Worm (Caenorhabditis elegans): ENCODE measurements around the gene C06A12.3.

The C06A12.3 gene

DNA sequence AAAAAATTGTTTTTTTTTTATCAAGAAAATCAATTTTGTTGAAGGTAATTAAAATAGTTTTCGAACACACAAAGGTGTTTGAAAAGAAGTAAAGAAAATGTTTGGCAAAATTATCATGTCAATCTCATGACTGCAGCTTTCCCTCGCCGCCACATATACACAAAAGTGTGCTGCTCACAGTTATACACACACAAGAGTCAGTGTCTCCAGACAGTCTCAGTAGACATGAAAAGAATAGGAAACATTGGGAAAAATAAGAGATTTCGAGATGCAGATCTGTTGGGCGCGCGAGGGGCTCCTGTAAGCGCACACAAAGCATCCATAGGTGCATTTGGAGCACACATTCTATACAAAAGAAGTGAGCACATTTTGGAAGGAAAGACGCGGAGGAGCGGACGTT is 20.8 kb downstream of the C06A12.3 start:
- TF ChIP-seq ceh-18 (tag; optimal IDR thresholded peaks at IDR 0.05) (no peak), nhr-11 (tag; optimal IDR thresholded peaks at IDR 0.05) (no peak), fax-1 (tag; optimal IDR thresholded peaks at IDR 0.05) (no peak), ceh-6 (GFP tag; optimal IDR thresholded peaks at IDR 0.05) (no peak), ahr-1 (tag; optimal IDR thresholded peaks at IDR 0.05) (no peak), hlh-8 (tag; optimal IDR thresholded peaks at IDR 0.05) (no peak), ceh-34 (tag; optimal IDR thresholded peaks at IDR 0.05) (no peak)

DNA sequence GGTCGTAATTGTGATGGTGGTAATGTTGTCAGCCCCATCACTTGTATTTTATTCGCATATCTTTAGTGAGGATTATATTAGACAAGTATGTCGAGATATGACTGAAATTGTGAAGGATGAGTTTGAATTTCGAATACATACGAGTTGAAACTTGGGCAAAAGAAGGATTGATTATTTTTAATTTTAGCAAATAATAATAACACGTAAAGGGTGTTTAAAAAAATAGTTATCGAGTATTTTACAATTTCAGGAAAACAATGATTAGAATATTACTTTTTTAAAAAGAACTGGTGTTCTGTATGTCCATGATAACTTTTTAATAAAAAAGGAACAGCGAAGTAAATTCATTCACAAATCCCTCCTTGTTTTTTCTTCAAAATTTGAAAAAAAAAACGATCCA is 22.9 kb downstream of the C06A12.3 start, which contains the start of gene F11E6.8:
Gene F11E6.8, minus strand, starts transcription at position 101 of the 400 bp plus-strand sequence.
- TF ChIP-seq nhr-11 (tag; optimal IDR thresholded peaks at IDR 0.05) (no peak), nfya-1 (tag; optimal IDR thresholded peaks at IDR 0.05) (no peak), T23F11.4 (GFP tag; optimal IDR thresholded peaks at IDR 0.05) (no peak), lin-11 (tag; optimal IDR thresholded peaks at IDR 0.05) (no peak), odd-2 (tag; optimal IDR thresholded peaks at IDR 0.05) (no peak), ceh-24 (tag; optimal IDR thresholded peaks at IDR 0.05) (no peak), ztf-16 (tag; optimal IDR thresholded peaks at IDR 0.05) (no peak), ceh-31 (tag; optimal IDR thresholded peaks at IDR 0.05) (no peak), K02D7.2 (tag; optimal IDR thresholded peaks at IDR 0.05) (no peak), hlh-13 (GFP tag; optimal IDR thresholded peaks at IDR 0.05) (no peak), K09A11.1 (tag; optimal IDR thresholded peaks at IDR 0.05; ENCODE audit: insufficient read depth) (no peak), ceh-45 (GFP tag; IDR thresholded peaks at IDR 0.05) (no peak), hlh-30 (tag; optimal IDR thresholded peaks at IDR 0.05; ENCODE audit: insufficient read depth) (no peak), C38D4.7 (GFP tag; optimal IDR thresholded peaks at IDR 0.05) (no peak), ceh-2 (tag; optimal IDR thresholded peaks at IDR 0.05) (no peak), pha-2 (tag; optimal IDR thresholded peaks at IDR 0.05) (no peak), pros-1 (tag; optimal IDR thresholded peaks at IDR 0.05) (no peak), ceh-30 (tag; optimal IDR thresholded peaks at IDR 0.05) (no peak)

DNA sequence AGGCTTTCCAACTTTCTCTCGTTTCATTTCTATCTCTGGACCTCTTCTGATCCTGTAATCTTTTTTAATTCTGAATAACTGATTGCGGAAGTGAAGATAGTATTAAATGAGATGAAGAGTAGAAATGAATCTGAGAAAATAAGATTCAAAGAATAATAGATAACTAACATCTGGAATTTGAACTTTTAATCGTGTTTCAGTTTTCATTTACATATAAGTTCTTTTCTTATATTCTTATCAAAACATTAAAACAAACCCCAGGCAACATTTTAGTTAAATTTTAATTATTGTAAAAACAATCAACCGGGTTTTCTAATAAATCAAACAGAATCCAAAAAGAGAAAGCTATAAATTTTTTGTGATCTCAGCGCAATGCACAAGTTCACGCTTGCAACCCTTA is 25.7 kb downstream of the C06A12.3 start:
- TF ChIP-seq hlh-8 (tag; optimal IDR thresholded peaks at IDR 0.05) = no peak

DNA sequence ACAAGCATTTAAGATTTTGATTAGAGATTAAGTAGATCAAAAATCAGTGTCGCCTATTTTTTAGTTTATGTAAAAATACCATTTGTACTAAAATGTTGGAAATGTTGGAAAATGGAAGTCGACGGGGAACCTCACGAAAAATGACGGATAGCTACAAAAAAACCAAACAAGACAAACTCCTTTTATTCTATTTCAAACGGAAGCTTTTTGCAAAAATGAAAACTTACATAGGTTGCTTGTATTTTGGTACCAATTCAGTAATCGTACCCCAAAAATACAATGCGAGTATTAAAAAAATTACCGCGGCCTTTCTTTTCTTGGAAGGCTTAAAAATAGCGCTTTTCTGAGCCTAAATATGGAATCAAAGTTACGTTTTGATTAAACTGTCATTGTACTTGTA is 26.5 kb downstream of the C06A12.3 start:
- TF ChIP-seq ama-1 (optimal IDR thresholded peaks at IDR 0.05) (no peak), ttx-3 (tag; optimal IDR thresholded peaks at IDR 0.05) (no peak), dve-1 (tag; optimal IDR thresholded peaks at IDR 0.05) (no peak)

DNA sequence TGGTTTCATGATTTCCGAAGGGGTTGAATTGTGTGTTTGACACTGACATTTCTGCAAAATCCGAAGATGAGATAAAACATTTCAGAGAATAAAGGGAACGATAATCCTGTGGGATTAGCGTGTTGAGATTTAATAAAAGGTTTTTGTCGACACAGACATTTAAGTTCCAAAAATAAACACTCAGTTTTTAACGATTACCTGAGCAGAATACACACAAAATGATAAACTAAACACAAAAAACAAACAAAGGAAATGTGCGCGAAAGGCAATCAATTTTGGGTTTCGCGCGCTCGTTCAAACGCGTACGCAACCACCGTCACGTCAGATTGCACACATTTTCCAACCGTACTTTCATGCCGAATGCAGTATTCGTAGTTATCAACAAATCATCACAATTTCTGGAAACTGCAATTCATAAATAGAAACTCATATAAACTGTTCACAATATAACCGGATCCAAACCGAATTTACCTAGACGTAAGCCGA is 33.7 kb downstream of the C06A12.3 start, which contains the start of gene rif-1.1:
Gene rif-1.1, minus strand, starts transcription at position 51 of the 486 bp plus-strand sequence.
- TF ChIP-seq tbx-2 (tag; optimal IDR thresholded peaks at IDR 0.05) (peak; percentile 2), dve-1 (tag; optimal IDR thresholded peaks at IDR 0.05) (peak; percentile 29), fax-1 (tag; optimal IDR thresholded peaks at IDR 0.05) (no peak), ceh-9 (tag; optimal IDR thresholded peaks at IDR 0.05) (no peak)

DNA sequence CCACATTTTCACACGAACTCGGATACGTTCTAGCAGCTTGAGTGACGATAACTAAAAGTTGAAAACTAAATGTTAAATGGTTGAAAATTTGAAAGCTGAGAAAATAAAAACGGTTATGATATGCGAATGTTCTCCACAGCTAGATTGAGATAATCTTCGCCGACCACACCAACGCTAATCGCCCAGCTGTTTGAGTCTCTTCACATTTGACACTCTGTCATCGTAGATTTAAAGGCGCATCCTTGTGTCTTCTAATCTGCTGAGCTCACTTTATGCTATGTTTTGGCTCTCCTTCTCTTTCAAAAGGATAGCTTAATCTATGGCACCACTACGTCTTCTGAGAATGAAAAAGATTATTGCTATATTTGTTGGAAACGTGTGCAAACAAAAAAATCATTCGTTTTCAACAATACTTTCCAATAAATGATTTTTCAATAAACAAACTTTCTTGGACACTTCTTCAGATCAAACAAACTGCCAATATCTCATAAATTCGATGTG is 35.6 kb downstream of the C06A12.3 start, which contains the start of gene F11E6.10:
Gene F11E6.10, minus strand, starts transcription at position 51 of the 501 bp plus-strand sequence.
- no peak for TF ChIP-seq fax-1 (tag; optimal IDR thresholded peaks at IDR 0.05)
- TF ChIP-seq pax-1 (tag; optimal IDR thresholded peaks at IDR 0.05) = no peak
- TF ChIP-seq mec-3 (tag; optimal IDR thresholded peaks at IDR 0.05; ENCODE audit: borderline replicate concordance) = no peak
- TF ChIP-seq pat-9 (tag; optimal IDR thresholded peaks at IDR 0.05) = no peak
- no peak for TF ChIP-seq ceh-9 (tag; optimal IDR thresholded peaks at IDR 0.05)
- TF ChIP-seq sox-2 (GFP tag; IDR thresholded peaks at IDR 0.05) = no peak
- TF ChIP-seq ceh-45 (GFP tag; IDR thresholded peaks at IDR 0.05) = no peak
- TF ChIP-seq ceh-19 (GFP tag; optimal IDR thresholded peaks at IDR 0.05) = no peak
- no peak for TF ChIP-seq unc-55 (GFP tag; optimal IDR thresholded peaks at IDR 0.05)
- TF ChIP-seq unc-3 (GFP tag; conservative IDR thresholded peaks at IDR 0.05) = no peak
- no peak for TF ChIP-seq unc-3 (tag; optimal IDR thresholded peaks at IDR 0.05)
- no peak for TF ChIP-seq nhr-11 (tag; optimal IDR thresholded peaks at IDR 0.05)
- TF ChIP-seq tbx-7 (tag; optimal IDR thresholded peaks at IDR 0.05) = no peak
- TF ChIP-seq ceh-24 (tag; optimal IDR thresholded peaks at IDR 0.05) = no peak
- TF ChIP-seq lim-6 (tag; optimal IDR thresholded peaks at IDR 0.05) = no peak
- no peak for TF ChIP-seq ceh-31 (tag; optimal IDR thresholded peaks at IDR 0.05)
- TF ChIP-seq ceh-22 (tag; optimal IDR thresholded peaks at IDR 0.05) = no peak
- TF ChIP-seq ceh-2 (tag; optimal IDR thresholded peaks at IDR 0.05) = no peak
- TF ChIP-seq ceh-30 (tag; optimal IDR thresholded peaks at IDR 0.05) = no peak
- TF ChIP-seq C38D4.7 (GFP tag; optimal IDR thresholded peaks at IDR 0.05) = no peak
- TF ChIP-seq sdc-2 (tag; optimal IDR thresholded peaks at IDR 0.05) = no peak

All from whole organism, late embryonic.